Worm (Caenorhabditis elegans): ENCODE data around the gene blos-8.

Gene blos-8

ce11 chrX:15395723-15396122 lies 35.3 kb downstream of the blos-8 start:
- TF ChIP-seq ama-1 (optimal IDR thresholded peaks at IDR 0.05) (no peak), ceh-82 (tag; optimal IDR thresholded peaks at IDR 0.05) (no peak), sem-4 (tag; optimal IDR thresholded peaks at IDR 0.05) (peak; percentile 15), sma-3 (GFP tag; optimal IDR thresholded peaks at IDR 0.05) (no peak), nhr-11 (tag; optimal IDR thresholded peaks at IDR 0.05) (no peak), sma-9 (GFP tag; optimal IDR thresholded peaks at IDR 0.05) (peak; percentile 57), sma-9 (tag; optimal IDR thresholded peaks at IDR 0.05) (no peak), zag-1 (tag; optimal IDR thresholded peaks at IDR 0.05) (peak; percentile 48), gmeb-1 (tag; optimal IDR thresholded peaks at IDR 0.05) (no peak), F13H6.1 (tag; optimal IDR thresholded peaks at IDR 0.05) (peak; percentile 54), ztf-1 (GFP tag; conservative IDR thresholded peaks at IDR 0.05) (no peak), lsy-2 (tag; optimal IDR thresholded peaks at IDR 0.05) (peak in 1 of 2 experiments; percentile 3), crh-2 (tag; optimal IDR thresholded peaks at IDR 0.05) (no peak)

- peak; percentile 33 for TF ChIP-seq snpc-4 (tag; optimal IDR thresholded peaks at IDR 0.05)
- no peak for TF ChIP-seq fos-1 (tag; optimal IDR thresholded peaks at IDR 0.05)
These were observed 38.3 kb downstream of the blos-8 start for ce11 chrX:15392672-15393071.

ce11 chrX:15389853-15390252 lies 41.1 kb downstream of the blos-8 start:
- no peak for TF ChIP-seq sma-3 (GFP tag; optimal IDR thresholded peaks at IDR 0.05)
- no peak for TF ChIP-seq crh-2 (tag; optimal IDR thresholded peaks at IDR 0.05)
- peak in 1 of 2 experiments; percentile 41 for TF ChIP-seq lsy-2 (tag; optimal IDR thresholded peaks at IDR 0.05)

ce11 chrX:15388259-15388658 lies 42.7 kb downstream of the blos-8 start:
- peak; percentile 30 for TF ChIP-seq snpc-4 (tag; optimal IDR thresholded peaks at IDR 0.05)
- TF ChIP-seq Y55F3AM.14 (GFP tag; optimal IDR thresholded peaks at IDR 0.05): no peak

- TF ChIP-seq ztf-4 (tag; optimal IDR thresholded peaks at IDR 0.05) (no peak), ceh-16 (tag; optimal IDR thresholded peaks at IDR 0.05) (no peak), fos-1 (tag; optimal IDR thresholded peaks at IDR 0.05) (peak; percentile 7), lsy-2 (tag; optimal IDR thresholded peaks at IDR 0.05) (peak in 1 of 2 experiments; percentile 59), nhr-23 (tag; optimal IDR thresholded peaks at IDR 0.05) (no peak), egl-27 (tag; optimal IDR thresholded peaks at IDR 0.05) (peak; percentile 66), aly-2 (tag; optimal IDR thresholded peaks at IDR 0.05) (no peak), Y55F3AM.14 (GFP tag; optimal IDR thresholded peaks at IDR 0.05) (peak; percentile 17), unc-55 (GFP tag; optimal IDR thresholded peaks at IDR 0.05) (peak; percentile 91), nhr-21 (tag; optimal IDR thresholded peaks at IDR 0.05) (no peak), nhr-129 (tag; optimal IDR thresholded peaks at IDR 0.05) (peak; percentile 50), F13H6.1 (tag; optimal IDR thresholded peaks at IDR 0.05) (peak; percentile 73), snpc-4 (tag; optimal IDR thresholded peaks at IDR 0.05) (peak; percentile 44), mab-5 (tag; optimal IDR thresholded peaks at IDR 0.05) (peak; percentile 60), nhr-10 (tag; optimal IDR thresholded peaks at IDR 0.05) (no peak), C34F6.9 (tag; optimal IDR thresholded peaks at IDR 0.05) (peak; percentile 56), mdl-1 (tag; optimal IDR thresholded peaks at IDR 0.05) (peak; percentile 25 to 33), ama-1 (optimal IDR thresholded peaks at IDR 0.05) (no peak), gmeb-1 (tag; optimal IDR thresholded peaks at IDR 0.05) (no peak), nhr-77 (tag; optimal IDR thresholded peaks at IDR 0.05) (no peak), crh-2 (tag; optimal IDR thresholded peaks at IDR 0.05) (peak; percentile 60), lin-11 (tag; optimal IDR thresholded peaks at IDR 0.05) (no peak), zag-1 (tag; optimal IDR thresholded peaks at IDR 0.05) (peak; percentile 82), sma-9 (GFP tag; optimal IDR thresholded peaks at IDR 0.05) (peak; percentile 90), sma-9 (tag; optimal IDR thresholded peaks at IDR 0.05) (no peak), nhr-6 (tag; optimal IDR thresholded peaks at IDR 0.05) (peak; percentile 26), alr-1 (tag; optimal IDR thresholded peaks at IDR 0.05) (no peak), elt-3 (tag; optimal IDR thresholded peaks at IDR 0.05) (no peak), ztf-1 (GFP tag; conservative IDR thresholded peaks at IDR 0.05) (no peak)
These were observed 45.1 kb downstream of the blos-8 start for ce11 chrX:15385807-15386349.

- TF ChIP-seq ztf-1 (GFP tag; conservative IDR thresholded peaks at IDR 0.05) (no peak), egl-27 (tag; optimal IDR thresholded peaks at IDR 0.05) (no peak), unc-62 (GFP tag; optimal IDR thresholded peaks at IDR 0.05) (no peak), F13H6.1 (tag; optimal IDR thresholded peaks at IDR 0.05) (no peak), lin-11 (tag; optimal IDR thresholded peaks at IDR 0.05) (no peak), ceh-82 (tag; optimal IDR thresholded peaks at IDR 0.05) (no peak)
These were observed 45.6 kb downstream of the blos-8 start for ce11 chrX:15385379-15385778.
